Fruit fly (Drosophila melanogaster): ENCODE results near the gene CG42831.

The CG42831 gene

dm6 chr3L:10766480-10767145, 48.0 kb upstream of the CG42831 start (continued):
- TF ChIP-seq CG5245 (GFP tag; optimal IDR thresholded peaks at IDR 0.05), result peak; percentile 46
- TF ChIP-seq pros (GFP tag; optimal IDR thresholded peaks at IDR 0.05), result peak; percentile 10
- no peak for TF ChIP-seq aop (GFP tag; IDR thresholded peaks at IDR 0.05)
- TF ChIP-seq fd102C (GFP tag; optimal IDR thresholded peaks at IDR 0.05), result no peak
- no peak for TF ChIP-seq CG12744 (GFP tag; optimal IDR thresholded peaks at IDR 0.05)
- peak; percentile 85 for TF ChIP-seq sens (GFP tag)
- TF ChIP-seq lov (optimal IDR thresholded peaks at IDR 0.05), result no peak
- 0 out of 3 replicates have a peak, but pooled peaks have one; percentile 50 for TF ChIP-seq lov (GFP tag; IDR thresholded peaks at IDR 0.05)
- 0 out of 4 replicates have a peak, but pooled peaks have one; percentile 31 for TF ChIP-seq chinmo (GFP tag; IDR thresholded peaks at IDR 0.05; ENCODE audit: partially characterized antibody)

dm6 chr3L:10767181-10768095, 47.2 kb upstream of the CG42831 start:
- TF ChIP-seq CG11504 (tag; optimal IDR thresholded peaks at IDR 0.05) (peak; percentile 86), CG43689 (GFP tag; IDR thresholded peaks at IDR 0.05) (no peak), gsb (GFP tag; IDR thresholded peaks at IDR 0.05) (no peak), Sry-β (GFP tag; optimal IDR thresholded peaks at IDR 0.05) (no peak), CG30403 (GFP tag; optimal IDR thresholded peaks at IDR 0.05) (peak; percentile 36), cas (GFP tag; IDR thresholded peaks at IDR 0.05) (no peak), CG32772 (GFP tag; IDR thresholded peaks at IDR 0.05) (no peak), sc (optimal IDR thresholded peaks at IDR 0.05) (no peak), sc (GFP tag; optimal IDR thresholded peaks at IDR 0.05) (peak; percentile 46), psq (GFP tag; optimal IDR thresholded peaks at IDR 0.05) (no peak), dmrt99B (tag; optimal IDR thresholded peaks at IDR 0.05) (peak; percentile 84), Dip2 (GFP tag; IDR thresholded peaks at IDR 0.05) (no peak), tx (GFP tag; optimal IDR thresholded peaks at IDR 0.05) (no peak), Asciz (GFP tag; optimal IDR thresholded peaks at IDR 0.05) (peak; percentile 67), trem (tag; optimal IDR thresholded peaks at IDR 0.05) (peak; percentile 53), maf-S (GFP tag; optimal IDR thresholded peaks at IDR 0.05) (no peak), knrl (GFP tag; IDR thresholded peaks at IDR 0.05; ENCODE audit: partially characterized antibody) (no peak), dysf (GFP tag; IDR thresholded peaks at IDR 0.05) (peak; percentile 13; the same call in 1 of the 3 replicates), CG2678 (tag; optimal IDR thresholded peaks at IDR 0.05) (peak; percentile 77), Lim3 (GFP tag; IDR thresholded peaks at IDR 0.05) (no peak), Tbp (GFP tag; optimal IDR thresholded peaks at IDR 0.05) (no peak), CG15011 (GFP tag; optimal IDR thresholded peaks at IDR 0.05) (no peak), hth (optimal IDR thresholded peaks at IDR 0.05) (no peak), ci (GFP tag; IDR thresholded peaks at IDR 0.05) (peak; percentile 38; the same call in 1 of the 3 replicates), D (optimal IDR thresholded peaks at IDR 0.05) (no peak), D (GFP tag; optimal IDR thresholded peaks at IDR 0.05) (peak; percentile 10), bcd (GFP tag; optimal IDR thresholded peaks at IDR 0.05) (peak; percentile 17), bigmax (GFP tag; optimal IDR thresholded peaks at IDR 0.05) (no peak), CG12219 (GFP tag; optimal IDR thresholded peaks at IDR 0.05) (no peak), cwo (GFP tag; optimal IDR thresholded peaks at IDR 0.05) (no peak), lbe (GFP tag; optimal IDR thresholded peaks at IDR 0.05) (no peak), nom (GFP tag; optimal IDR thresholded peaks at IDR 0.05) (peak; percentile 32), nau (GFP tag; optimal IDR thresholded peaks at IDR 0.05) (no peak), CG17385 (GFP tag; optimal IDR thresholded peaks at IDR 0.05) (peak; percentile 52), CG16863 (GFP tag; optimal IDR thresholded peaks at IDR 0.05) (no peak), yki (optimal IDR thresholded peaks at IDR 0.05) (no peak), CG6683 (GFP tag; optimal IDR thresholded peaks at IDR 0.05) (no peak), C15 (GFP tag; IDR thresholded peaks at IDR 0.05) (no peak), dpn (GFP tag; optimal IDR thresholded peaks at IDR 0.05) (no peak)

All from whole organism, embryonic.